Worm (Caenorhabditis elegans) whole organism, L4 larva: ENCODE results near the gene npp-1.

Experiments used
- F49E8.2 ChIP-seq: sonication (generic microtip); optimal IDR thresholded peaks from 2 replicates; lab custom pipeline; 2016; ENCODE audit warnings: missing compliant biosample characterization, mild to moderate bottlenecking, missing genetic modification characterization, borderline replicate concordance
- ZK546.5 ChIP-seq, 2 experiments: sonication (generic microtip); optimal IDR thresholded peaks; 2 replicates each; lab custom pipeline; 2017; ENCODE audit warnings: missing biosample characterization in 2 of 2, missing genetic modification characterization in 2 of 2
- aly-2 ChIP-seq: sonication (generic microtip); optimal IDR thresholded peaks from 2 replicates; lab custom pipeline; 2018; ENCODE audit warnings: missing biosample characterization, missing genetic modification characterization
- ces-1 ChIP-seq: fragments of 150-350 bp; sonication (generic microtip); optimal IDR thresholded peaks from 4 replicates; lab custom pipeline; 2014; ENCODE audit warnings: missing biosample characterization, missing genetic modification reagents, missing genetic modification characterization
- hlh-11 ChIP-seq: fragments of 200-800 bp; sonication (Bioruptor generic); optimal IDR thresholded peaks from 2 replicates; lab custom pipeline; 2018; ENCODE audit warnings: mild to moderate bottlenecking, missing genetic modification characterization, missing compliant biosample characterization
- hlh-30 ChIP-seq: sonication (generic microtip); optimal IDR thresholded peaks from 2 replicates; lab custom pipeline; 2017; ENCODE audit warnings: antibody characterized with exemption, mild to moderate bottlenecking, missing genetic modification characterization, missing compliant biosample characterization; ENCODE audit not compliant: insufficient read depth
- jun-1 ChIP-seq: fragments of 150-350 bp; optimal IDR thresholded peaks from 2 replicates; lab custom pipeline; 2014; ENCODE audit warnings: missing biosample characterization, missing genetic modification reagents, missing genetic modification characterization
- lin-38 ChIP-seq: fragments of 200-800 bp; sonication (Bioruptor generic); IDR thresholded peaks from 2 replicates; pipeline ENCODE4 v1.3.6; 2022; ENCODE audit warnings: missing genetic modification reagents, missing genetic modification characterization, missing compliant biosample characterization
- lir-3 ChIP-seq: sonication (generic microtip); optimal IDR thresholded peaks from 2 replicates; lab custom pipeline; 2016; ENCODE audit warnings: mild to moderate bottlenecking, missing genetic modification characterization, missing compliant biosample characterization
- pqm-1 ChIP-seq: sonication (generic microtip); optimal IDR thresholded peaks from 2 replicates; lab custom pipeline; 2017; ENCODE audit warnings: missing biosample characterization, missing genetic modification characterization
- unc-130 ChIP-seq: sonication (generic microtip); optimal IDR thresholded peaks from 2 replicates; lab custom pipeline; 2016; ENCODE audit warnings: missing genetic modification reagents, missing genetic modification characterization, missing compliant biosample characterization
- unc-62 ChIP-seq, 3 experiments: fragments of 150-350 bp in 1 of 3; sonication (generic microtip); optimal IDR thresholded peaks in 2 of 3; peaks in 1 of 3; 1 replicate in 1 of 3; 2 replicates in 2 of 3; lab custom pipeline; 2014 to 2017; ENCODE audit warnings: missing biosample characterization in 3 of 3, missing genetic modification characterization in 3 of 3, missing genetic modification reagents in 3 of 3, missing genotype in 1 of 3
- zfp-3 ChIP-seq: fragments of 200-800 bp; sonication (Bioruptor generic); conservative IDR thresholded peaks from 2 replicates; pipeline ENCODE4 v1.3.6; 2022; ENCODE audit warnings: missing genetic modification reagents, missing genetic modification characterization, missing compliant biosample characterization

ce11 chrIV:9852818-9853466 is 5.3 kb upstream of the npp-1 start:
- TF ChIP-seq pqm-1 (tag; lab: Kevin White, UChicago) (no peak), lir-3 (tag; lab: Kevin White, UChicago) (no peak), hlh-30 (tag; lab: Kevin White, UChicago) (no peak), zfp-3 (GFP tag; lab: Robert Waterston, UW) (no peak), F49E8.2 (tag; lab: Kevin White, UChicago) (no peak), unc-62 (GFP tag; optimal IDR thresholded peaks at IDR 0.05 in 1 of 2; lab: Kevin White, UChicago) (no peak), unc-62 (tag; optimal IDR thresholded peaks at IDR 0.05; lab: Kevin White, UChicago) (no peak), lin-38 (GFP tag; lab: Robert Waterston, UW) (no peak), aly-2 (tag; lab: Kevin White, UChicago) (no peak), ces-1 (GFP tag; lab: Kevin White, UChicago) (no peak), jun-1 (tag; lab: Kevin White, UChicago) (no peak), ZK546.5 (tag; optimal IDR thresholded peaks at IDR 0.05; lab: Kevin White, UChicago) (no peak), unc-130 (GFP tag; lab: Kevin White, UChicago) (no peak), hlh-11 (tag; lab: Kevin White, UChicago) (no peak)
